Worm (Caenorhabditis elegans) whole organism, young adult: ENCODE data around the gene fbxa-98.
A peak's percentile ranks its signal among the peaks of the same experiment; 100 is the strongest.

ENCODE experiments used
- D2030.7 ChIP-seq: fragments of 200-800 bp; sonication (Bioruptor generic); IDR thresholded peaks from 2 replicates; pipeline ENCODE4 v1.3.6; 2022; ENCODE audit warnings: missing genetic modification reagents, missing genetic modification characterization, missing compliant biosample characterization
- F52B5.7 ChIP-seq: sonication (generic microtip); optimal IDR thresholded peaks from 2 replicates; lab custom pipeline; 2016; ENCODE audit warnings: mild to moderate bottlenecking, missing genetic modification characterization, missing compliant biosample characterization
- T26A5.8 ChIP-seq: sonication (generic microtip); optimal IDR thresholded peaks from 2 replicates; lab custom pipeline; 2016; ENCODE audit warnings: missing genetic modification characterization, missing compliant biosample characterization
- Y53G8AR.9 ChIP-seq: fragments of 200-800 bp; sonication (Bioruptor generic); conservative IDR thresholded peaks from 2 replicates; pipeline ENCODE4 v1.3.6; 2022; ENCODE audit warnings: missing genetic modification reagents, missing genetic modification characterization, missing compliant biosample characterization
- ama-1 ChIP-seq, 3 experiments: fragments of 150-350 bp in 1 of 3; sonication (generic microtip) in 2 of 3; optimal IDR thresholded peaks; 2 replicates each; lab custom pipeline; 2014 to 2018; ENCODE audit warnings: missing biosample characterization in 2 of 3, missing genetic modification characterization in 2 of 3, missing genetic modification reagents in 2 of 3
- aptf-2 ChIP-seq: fragments of 200-800 bp; sonication (Bioruptor generic); conservative IDR thresholded peaks from 2 replicates; pipeline ENCODE4 v1.3.6; 2022; ENCODE audit warnings: missing genetic modification reagents, missing genetic modification characterization, missing compliant biosample characterization
- attf-6 ChIP-seq: fragments of 200-800 bp; sonication (Bioruptor generic); IDR thresholded peaks from 2 replicates; pipeline ENCODE4 v1.3.6; 2022; ENCODE audit warnings: missing genetic modification reagents, missing genetic modification characterization, missing compliant biosample characterization
- bed-1 ChIP-seq: fragments of 200-800 bp; sonication (Bioruptor generic); IDR thresholded peaks from 2 replicates; pipeline ENCODE4 v1.3.6; 2022; ENCODE audit warnings: missing genetic modification reagents, missing genetic modification characterization, missing compliant biosample characterization
- cebp-1 ChIP-seq, 2 experiments: fragments of 200-800 bp in 1 of 2; sonication (Bioruptor generic) in 1 of 2; sonication (generic microtip) in 1 of 2; IDR thresholded peaks in 1 of 2; optimal IDR thresholded peaks in 1 of 2; 2 replicates each; pipeline versions ENCODE4 v1.3.6 to Lab custom; 2017 to 2022; ENCODE audit warnings: missing compliant biosample characterization in 2 of 2, missing genetic modification characterization in 2 of 2, mild to moderate bottlenecking in 1 of 2, missing genetic modification reagents in 1 of 2, moderate library complexity in 1 of 2
- ceh-100 ChIP-seq: fragments of 200-800 bp; sonication (Bioruptor generic); IDR thresholded peaks from 2 replicates; pipeline ENCODE4 v1.3.6; 2022; ENCODE audit warnings: missing genetic modification reagents, missing genetic modification characterization, missing compliant biosample characterization
- ceh-27 ChIP-seq: fragments of 200-800 bp; sonication (Bioruptor generic); optimal IDR thresholded peaks from 2 replicates; lab custom pipeline; 2018; ENCODE audit warnings: mild to moderate bottlenecking, missing genetic modification characterization, moderate library complexity, missing compliant biosample characterization
- ceh-58 ChIP-seq: fragments of 200-800 bp; sonication (Bioruptor generic); IDR thresholded peaks from 2 replicates; pipeline ENCODE4 v1.3.6; 2022; ENCODE audit warnings: missing genetic modification characterization, missing compliant biosample characterization
- ceh-91 ChIP-seq: fragments of 200-800 bp; sonication (Bioruptor generic); IDR thresholded peaks from 2 replicates; pipeline ENCODE4 v1.3.6; 2022; ENCODE audit warnings: missing genetic modification reagents, missing genetic modification characterization, missing compliant biosample characterization
- efl-1 ChIP-seq: fragments of 150-350 bp; optimal IDR thresholded peaks from 2 replicates; lab custom pipeline; 2014; ENCODE audit warnings: missing biosample characterization, missing genetic modification reagents, missing genetic modification characterization
- egl-44 ChIP-seq: fragments of 200-800 bp; sonication (Bioruptor generic); IDR thresholded peaks from 2 replicates; pipeline ENCODE4 v1.3.6; 2022; ENCODE audit warnings: missing genetic modification reagents, missing genetic modification characterization, missing compliant biosample characterization
- ekl-4 ChIP-seq: fragments of 200-800 bp; sonication (Bioruptor generic); IDR thresholded peaks from 2 replicates; pipeline ENCODE4 v1.3.6; 2022; ENCODE audit warnings: missing genetic modification reagents, missing genetic modification characterization, missing compliant biosample characterization
- hlh-12 ChIP-seq: sonication (generic microtip); optimal IDR thresholded peaks from 2 replicates; lab custom pipeline; 2016; ENCODE audit warnings: missing genetic modification characterization, missing compliant biosample characterization
- hmg-1.2 ChIP-seq: fragments of 200-800 bp; sonication (Bioruptor generic); IDR thresholded peaks from 2 replicates; pipeline ENCODE4 v1.3.6; 2022; ENCODE audit warnings: missing genetic modification reagents, missing genetic modification characterization, missing compliant biosample characterization
- hrde-1 ChIP-seq: sonication (generic microtip); optimal IDR thresholded peaks from 2 replicates; lab custom pipeline; 2016; ENCODE audit warnings: missing genetic modification characterization, mild to moderate bottlenecking, missing compliant biosample characterization, moderate library complexity, missing genotype, missing genetic modification reagents, borderline replicate concordance
- lag-1 ChIP-seq: fragments of 200-800 bp; sonication (Bioruptor generic); IDR thresholded peaks from 2 replicates; pipeline ENCODE4 v1.3.6; 2022; ENCODE audit warnings: missing genetic modification reagents, missing genetic modification characterization, missing compliant biosample characterization
- lin-40 ChIP-seq: sonication (generic microtip); optimal IDR thresholded peaks from 2 replicates; lab custom pipeline; 2016; ENCODE audit warnings: missing genetic modification characterization, mild to moderate bottlenecking, missing compliant biosample characterization, missing genotype, missing genetic modification reagents
- lir-1 ChIP-seq: fragments of 200-800 bp; sonication (Bioruptor generic); conservative IDR thresholded peaks from 2 replicates; pipeline ENCODE4 v1.3.6; 2022; ENCODE audit warnings: missing genetic modification reagents, missing genetic modification characterization, missing compliant biosample characterization
- lsy-27 ChIP-seq: sonication (generic microtip); optimal IDR thresholded peaks from 2 replicates; lab custom pipeline; 2017; ENCODE audit warnings: missing genetic modification characterization, mild to moderate bottlenecking, missing compliant biosample characterization, antibody characterized with exemption, missing genotype, borderline replicate concordance; ENCODE audit not compliant: insufficient read depth
- mes-4 ChIP-seq: sonication (generic microtip); optimal IDR thresholded peaks from 2 replicates; lab custom pipeline; 2016; ENCODE audit warnings: missing genotype, missing genetic modification characterization, missing compliant biosample characterization
- nhr-80 ChIP-seq: sonication (generic microtip); optimal IDR thresholded peaks from 2 replicates; lab custom pipeline; 2016; ENCODE audit warnings: missing genetic modification characterization, missing compliant biosample characterization
- nhr-90 ChIP-seq: sonication (generic microtip); optimal IDR thresholded peaks from 2 replicates; lab custom pipeline; 2016; ENCODE audit warnings: missing genotype, mild to moderate bottlenecking, missing genetic modification characterization, missing compliant biosample characterization
- pbrm-1 ChIP-seq: fragments of 200-800 bp; sonication (Bioruptor generic); IDR thresholded peaks from 2 replicates; pipeline ENCODE4 v1.3.6; 2022; ENCODE audit warnings: missing genetic modification reagents, missing genetic modification characterization, missing compliant biosample characterization
- repo-1 ChIP-seq: sonication (generic microtip); optimal IDR thresholded peaks from 2 replicates; lab custom pipeline; 2017; ENCODE audit warnings: mild to moderate bottlenecking, missing genetic modification characterization, missing compliant biosample characterization
- sdz-38 ChIP-seq: sonication (generic microtip); optimal IDR thresholded peaks from 2 replicates; lab custom pipeline; 2016; ENCODE audit warnings: missing genotype, missing genetic modification characterization, missing compliant biosample characterization
- snpc-1.1 ChIP-seq: sonication (generic microtip); optimal IDR thresholded peaks from 2 replicates; lab custom pipeline; 2017; ENCODE audit warnings: missing genetic modification characterization, mild to moderate bottlenecking, missing compliant biosample characterization, antibody characterized with exemption, moderate library complexity, missing genotype, missing genetic modification reagents; ENCODE audit not compliant: insufficient read depth
- snpc-4 ChIP-seq, 5 experiments: fragments of 150-350 bp in 1 of 5; sonication (generic microtip) in 4 of 5; optimal IDR thresholded peaks; 2 replicates each; lab custom pipeline; 2014 to 2018; ENCODE audit warnings: missing genetic modification characterization in 5 of 5, missing biosample characterization in 3 of 5, antibody characterized with exemption in 2 of 5, mild to moderate bottlenecking in 2 of 5, missing compliant biosample characterization in 2 of 5, missing genotype in 2 of 5, moderate library complexity in 2 of 5, missing genetic modification reagents in 1 of 5
- xnd-1 ChIP-seq: sonication (generic microtip); optimal IDR thresholded peaks from 2 replicates; lab custom pipeline; 2016; ENCODE audit warnings: missing genotype, missing genetic modification reagents, missing genetic modification characterization, missing compliant biosample characterization
- ztf-22 ChIP-seq: fragments of 200-800 bp; sonication (Bioruptor generic); optimal IDR thresholded peaks from 2 replicates; lab custom pipeline; 2018; ENCODE audit warnings: mild to moderate bottlenecking, missing genetic modification characterization, moderate library complexity, missing compliant biosample characterization
- ztf-6 ChIP-seq: fragments of 200-800 bp; sonication (Bioruptor generic); IDR thresholded peaks from 2 replicates; pipeline ENCODE4 v1.3.6; 2022; ENCODE audit warnings: missing genetic modification reagents, missing genetic modification characterization, missing compliant biosample characterization

fbxa-98 gene

ce11 chrIV:13633165-13633564 is at the start of gene fbxa-98:
TSS of gene fbxa-98 (plus strand) at chrIV:13633407.
- TF ChIP-seq ztf-6 (no peak), pbrm-1 (no peak), lin-40 (no peak), cebp-1 (GFP tag; IDR thresholded peaks at IDR 0.05; lab: Robert Waterston, UW) (peak; percentile 81; the same call in 1 of the 2 replicates), cebp-1 (tag; optimal IDR thresholded peaks at IDR 0.05; lab: Kevin White, UChicago) (no peak), F52B5.7 (no peak)

- TF ChIP-seq lir-1 (GFP tag; lab: Robert Waterston, UW) (no peak), sdz-38 (no peak), T26A5.8 (tag; lab: Kevin White, UChicago) (no peak), aptf-2 (no peak), lsy-27 (tag; lab: Kevin White, UChicago) (no peak), xnd-1 (tag; lab: Kevin White, UChicago) (no peak), bed-1 (GFP tag; lab: Robert Waterston, UW) (no peak), nhr-90 (tag; lab: Kevin White, UChicago) (no peak), ekl-4 (GFP tag; lab: Robert Waterston, UW) (no peak), hlh-12 (tag; lab: Kevin White, UChicago) (no peak), repo-1 (tag; lab: Kevin White, UChicago) (no peak), ceh-100 (GFP tag; lab: Robert Waterston, UW) (no peak), mes-4 (tag; lab: Kevin White, UChicago) (no peak), nhr-80 (no peak)
These were observed 48.6 kb upstream of the fbxa-98 start, which contains the start of gene sru-11 for ce11 chrIV:13584646-13585045. TSS of gene sru-11 (plus strand) at chrIV:13584946.

ce11 chrIV:13587175-13587574 is 46.0 kb upstream of the fbxa-98 start, which contains the start of gene Y45F10B.12:
TSS of gene Y45F10B.12 (plus strand) at chrIV:13587475.
- TF ChIP-seq D2030.7 (GFP tag; lab: Robert Waterston, UW) (no peak), ceh-58 (no peak), ceh-91 (no peak), lag-1 (GFP tag; lab: Robert Waterston, UW) (no peak), hrde-1 (no peak), Y53G8AR.9 (no peak), egl-44 (GFP tag; lab: Robert Waterston, UW) (no peak), lin-40 (no peak), lir-1 (GFP tag; lab: Robert Waterston, UW) (no peak), ama-1 (optimal IDR thresholded peaks at IDR 0.05; lab: Kevin White, UChicago) (no peak), ama-1 (GFP tag; optimal IDR thresholded peaks at IDR 0.05; lab: Kevin White, UChicago) (no peak), ceh-27 (no peak), ztf-22 (GFP tag; lab: Kevin White, UChicago) (no peak), efl-1 (GFP tag; lab: Kevin White, UChicago) (no peak), hlh-12 (tag; lab: Kevin White, UChicago) (no peak)

- TF ChIP-seq attf-6 (GFP tag; lab: Robert Waterston, UW) (peak; percentile 82), hmg-1.2 (GFP tag; lab: Robert Waterston, UW) (peak; percentile 65), snpc-1.1 (tag; lab: Kevin White, UChicago) (peak; percentile 25), snpc-4 (GFP tag; optimal IDR thresholded peaks at IDR 0.05; lab: Kevin White, UChicago) (peak; percentile 39), snpc-4 (tag; optimal IDR thresholded peaks at IDR 0.05; lab: Kevin White, UChicago) (peak in 3 of 4 experiments; percentile 35 to 90 (median 78))
These were observed 44.6 kb upstream of the fbxa-98 start, which contains the start of gene sru-9 for ce11 chrIV:13588544-13589043. TSS of gene sru-9 (plus strand) at chrIV:13588993.
